Fruit fly (Drosophila melanogaster): ENCODE data around the gene RagA-B.

RagA-B gene

DNA sequence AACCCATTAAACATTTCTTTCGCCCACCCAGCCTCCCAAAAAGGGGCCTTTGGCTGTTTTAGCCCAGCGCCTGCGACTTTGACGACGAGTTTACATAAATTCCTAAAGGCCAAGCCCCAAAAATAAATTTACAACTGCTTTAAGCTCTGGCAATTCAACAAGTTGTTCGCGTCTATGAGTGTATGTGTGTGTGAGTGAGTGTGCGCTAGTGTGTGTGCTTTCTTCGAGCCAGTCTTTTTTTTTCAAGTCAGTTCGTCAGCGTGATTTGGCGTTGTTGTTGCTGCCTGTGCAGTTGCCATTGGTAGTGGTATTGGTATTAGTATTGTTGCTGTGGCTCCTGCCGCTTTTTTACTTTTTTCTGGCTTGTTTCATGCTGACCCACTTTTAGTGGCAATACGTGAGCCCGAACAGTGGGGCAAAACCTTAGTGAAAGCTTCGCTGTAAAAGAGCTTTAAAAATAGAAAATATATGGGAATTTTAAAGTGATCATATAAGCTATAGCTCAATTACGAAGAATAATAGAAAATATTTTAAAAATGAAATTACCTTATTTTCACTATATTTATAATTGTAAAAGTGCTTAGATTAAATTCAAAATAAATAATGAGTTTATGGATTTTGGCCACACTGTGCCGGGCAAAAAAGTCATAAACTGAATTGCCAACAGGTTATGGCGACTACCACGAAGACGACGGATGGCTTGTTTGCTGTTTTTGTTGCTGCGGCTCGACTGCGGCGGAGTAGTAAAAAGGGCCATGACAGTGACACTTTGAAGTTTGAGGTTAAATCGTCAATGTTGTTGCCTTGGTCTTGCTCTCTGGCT lies 38.4 kb downstream of the RagA-B start (continued):
- TF ChIP-seq CG10147 (GFP tag; optimal IDR thresholded peaks at IDR 0.05) (peak; percentile 56), CG14014 (GFP tag; IDR thresholded peaks at IDR 0.05) (peak; percentile 82), dati (GFP tag; IDR thresholded peaks at IDR 0.05) (no peak), nom (GFP tag; optimal IDR thresholded peaks at IDR 0.05) (peak; percentile 86), toy (GFP tag; IDR thresholded peaks at IDR 0.05) (no peak), CG15514 (GFP tag; optimal IDR thresholded peaks at IDR 0.05) (peak; percentile 42), amos (GFP tag; IDR thresholded peaks at IDR 0.05; ENCODE audit: partially characterized antibody) (no peak), Deaf1 (tag; optimal IDR thresholded peaks at IDR 0.05) (peak; percentile 71), esg (GFP tag; conservative IDR thresholded peaks at IDR 0.05) (peak; percentile 80), lov (optimal IDR thresholded peaks at IDR 0.05) (no peak), lov (GFP tag; IDR thresholded peaks at IDR 0.05) (0 out of 3 replicates have a peak, but pooled peaks have one; percentile 7), trh (GFP tag; optimal IDR thresholded peaks at IDR 0.05) (peak; percentile 9), CG18764 (GFP tag; optimal IDR thresholded peaks at IDR 0.05) (peak; percentile 45), CG13775 (GFP tag; optimal IDR thresholded peaks at IDR 0.05) (peak; percentile 60), gem (tag; optimal IDR thresholded peaks at IDR 0.05) (peak; percentile 95), CG16779 (GFP tag; IDR thresholded peaks at IDR 0.05) (no peak), CG17361 (GFP tag; IDR thresholded peaks at IDR 0.05) (peak; percentile 92), CG12942 (GFP tag; optimal IDR thresholded peaks at IDR 0.05) (peak; percentile 59), ERR (GFP tag; optimal IDR thresholded peaks at IDR 0.05) (no peak), jumu (GFP tag; optimal IDR thresholded peaks at IDR 0.05) (peak; percentile 23), hb (GFP tag; IDR thresholded peaks at IDR 0.05; ENCODE audit: partially characterized antibody) (no peak), pfk (GFP tag; optimal IDR thresholded peaks at IDR 0.05) (no peak), onecut (GFP tag; IDR thresholded peaks at IDR 0.05) (peak; percentile 76), CG15011 (GFP tag; optimal IDR thresholded peaks at IDR 0.05) (peak; percentile 32), cg (GFP tag; optimal IDR thresholded peaks at IDR 0.05) (peak; percentile 77), CG12104 (GFP tag; optimal IDR thresholded peaks at IDR 0.05) (peak; percentile 73), Dref (GFP tag; IDR thresholded peaks at IDR 0.05) (no peak), CG10274 (GFP tag; optimal IDR thresholded peaks at IDR 0.05) (peak; percentile 52), bsh (GFP tag; optimal IDR thresholded peaks at IDR 0.05) (peak; percentile 79 to 94), gce (GFP tag; IDR thresholded peaks at IDR 0.05) (peak; percentile 88), fd64A (GFP tag; optimal IDR thresholded peaks at IDR 0.05) (peak; percentile 43), sna (GFP tag; IDR thresholded peaks at IDR 0.05; ENCODE audit: partially characterized antibody) (no peak), Fer2 (tag; optimal IDR thresholded peaks at IDR 0.05) (peak; percentile 17), E2f2 (GFP tag; IDR thresholded peaks at IDR 0.05) (peak; percentile 71), CG9727 (GFP tag; optimal IDR thresholded peaks at IDR 0.05) (peak; percentile 67), CG9609 (GFP tag; optimal IDR thresholded peaks at IDR 0.05) (no peak), lilli (GFP tag; optimal IDR thresholded peaks at IDR 0.05) (peak; percentile 62), CG8290 (GFP tag; optimal IDR thresholded peaks at IDR 0.05) (peak; percentile 52), CG8290 (tag; optimal IDR thresholded peaks at IDR 0.05) (no peak), lab (GFP tag; optimal IDR thresholded peaks at IDR 0.05) (peak; percentile 83), CG30020 (tag; optimal IDR thresholded peaks at IDR 0.05) (peak; percentile 48), gcm (GFP tag; optimal IDR thresholded peaks at IDR 0.05) (peak; percentile 87), Nf-YC (tag; optimal IDR thresholded peaks at IDR 0.05) (peak; percentile 81), sima (GFP tag; optimal IDR thresholded peaks at IDR 0.05) (no peak), dmrt99B (tag; optimal IDR thresholded peaks at IDR 0.05) (peak; percentile 94), sens (GFP tag) (peak; percentile 92), CrebB (tag; optimal IDR thresholded peaks at IDR 0.05) (peak; percentile 36), Gug (GFP tag; IDR thresholded peaks at IDR 0.05) (peak; percentile 66; the same call in 3 of the 4 replicates), CG18599 (GFP tag; optimal IDR thresholded peaks at IDR 0.05) (peak; percentile 84)
